Worm (Caenorhabditis elegans): ENCODE data around the gene fbxb-31.

DNA sequence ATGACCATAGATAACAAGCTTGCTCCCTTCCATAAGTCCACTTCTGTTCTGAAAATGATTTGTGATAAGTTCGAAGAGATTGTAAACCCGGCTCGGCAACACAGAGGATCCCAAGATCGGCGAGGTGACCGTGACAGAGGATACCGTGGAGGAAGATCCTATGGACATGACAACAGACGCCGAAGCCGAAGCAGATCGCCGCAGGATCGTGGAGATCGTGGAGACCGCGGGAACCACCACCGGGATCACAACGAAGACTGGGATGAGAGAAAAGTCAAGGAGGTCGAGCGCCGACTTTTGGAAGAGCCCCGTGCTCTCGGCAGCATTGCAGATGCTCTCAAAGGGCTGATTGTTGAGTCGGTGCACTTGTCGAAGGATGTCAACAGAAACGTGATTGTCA, 34.6 kb downstream of the fbxb-31 start:
- TF ChIP-seq ztf-29 (GFP tag; IDR thresholded peaks at IDR 0.05) (no peak), klf-2 (GFP tag; conservative IDR thresholded peaks at IDR 0.05) (no peak), ztf-23 (GFP tag; IDR thresholded peaks at IDR 0.05) (no peak), T22C8.4 (GFP tag; IDR thresholded peaks at IDR 0.05) (no peak), med-1 (GFP tag; optimal IDR thresholded peaks at IDR 0.05; ENCODE audit: insufficient read depth) (no peak), tab-1 (GFP tag; IDR thresholded peaks at IDR 0.05) (no peak), cog-1 (tag; optimal IDR thresholded peaks at IDR 0.05) (no peak), flt-1 (GFP tag; IDR thresholded peaks at IDR 0.05) (no peak)
